Fruit fly (Drosophila melanogaster) whole organism, embryonic: ENCODE measurements around the gene RabX6.

Experiments
- Adf1 ChIP-seq: fragments of 200-800 bp; sonication (Bioruptor generic); IDR thresholded peaks from 2 replicates; pipeline ENCODE4 v1.3.6; 2022; ENCODE audit warnings: missing biosample characterization, missing genetic modification characterization
- Atf6 ChIP-seq: fragments of 200-800 bp; sonication (Bioruptor generic); IDR thresholded peaks from 2 replicates; pipeline ENCODE4 v1.3.6; 2022; ENCODE audit warnings: missing biosample characterization, missing genetic modification characterization
- C15 ChIP-seq: fragments of 200-800 bp; sonication (Bioruptor generic); IDR thresholded peaks from 3 replicates; pipeline ENCODE4 v1.3.6; 2022; ENCODE audit warnings: missing biosample characterization, missing genetic modification characterization
- CG10274 ChIP-seq: fragments of 200-800 bp; sonication (Bioruptor generic); optimal IDR thresholded peaks from 3 replicates; lab custom pipeline; 2017; ENCODE audit warnings: missing biosample characterization, mild to moderate bottlenecking, missing genetic modification characterization
- CG10321 ChIP-seq: fragments of 200-800 bp; sonication (Bioruptor generic); IDR thresholded peaks from 2 replicates; pipeline ENCODE4 v1.3.6; 2022; ENCODE audit warnings: missing biosample characterization, missing genetic modification characterization
- CG10543 ChIP-seq: fragments of 200-800 bp; sonication (Bioruptor generic); optimal IDR thresholded peaks from 3 replicates; lab custom pipeline; 2017; ENCODE audit warnings: missing biosample characterization, mild to moderate bottlenecking, missing genetic modification characterization, moderate library complexity
- CG11085 ChIP-seq: fragments of 200-800 bp; sonication (Bioruptor generic); IDR thresholded peaks from 2 replicates; pipeline ENCODE4 v1.3.6; 2022; ENCODE audit warnings: missing biosample characterization, missing genetic modification characterization
- CG11456 ChIP-seq: fragments of 200-800 bp; sonication (Bioruptor generic); IDR thresholded peaks from 3 replicates; pipeline ENCODE4 v1.3.6; 2022; ENCODE audit warnings: missing biosample characterization, missing genetic modification characterization
- CG11504 ChIP-seq: fragments of 200-800 bp; sonication (Bioruptor generic); optimal IDR thresholded peaks from 3 replicates; lab custom pipeline; 2019; ENCODE audit warnings: missing biosample characterization, mild to moderate bottlenecking, missing genetic modification characterization, moderate library complexity
- CG11723 ChIP-seq: fragments of 200-800 bp; sonication (Bioruptor generic); optimal IDR thresholded peaks from 2 replicates; lab custom pipeline; 2017; ENCODE audit warnings: missing biosample characterization, mild to moderate bottlenecking, missing genetic modification characterization
- CG12071 ChIP-seq: fragments of 200-800 bp; sonication (Bioruptor generic); optimal IDR thresholded peaks from 3 replicates; lab custom pipeline; 2018; ENCODE audit warnings: missing biosample characterization, mild to moderate bottlenecking, missing genetic modification characterization
- CG13624 ChIP-seq: fragments of 200-800 bp; sonication (Bioruptor generic); optimal IDR thresholded peaks from 2 replicates; lab custom pipeline; 2016; ENCODE audit warnings: missing biosample characterization, missing genetic modification characterization
- CG13775 ChIP-seq: fragments of 200-800 bp; sonication (Bioruptor generic); optimal IDR thresholded peaks from 3 replicates; lab custom pipeline; 2017; ENCODE audit warnings: missing biosample characterization, mild to moderate bottlenecking, missing genetic modification characterization
- CG17186 ChIP-seq: fragments of 200-800 bp; sonication (Bioruptor generic); optimal IDR thresholded peaks from 3 replicates; lab custom pipeline; 2017; ENCODE audit warnings: missing biosample characterization, missing genetic modification reagents, missing genetic modification characterization
- CG17612 ChIP-seq: fragments of 200-800 bp; sonication (Bioruptor generic); IDR thresholded peaks from 2 replicates; pipeline ENCODE4 v1.3.6; 2022; ENCODE audit warnings: missing biosample characterization, missing genetic modification characterization
- CG17802 ChIP-seq: fragments of 200-800 bp; sonication (Bioruptor generic); optimal IDR thresholded peaks from 2 replicates; lab custom pipeline; 2018; ENCODE audit warnings: missing biosample characterization, mild to moderate bottlenecking, missing genetic modification characterization, moderate library complexity
- CG17912 ChIP-seq: fragments of 200-800 bp; sonication (Bioruptor generic); optimal IDR thresholded peaks from 2 replicates; lab custom pipeline; 2018; ENCODE audit warnings: missing biosample characterization, mild to moderate bottlenecking, missing genetic modification characterization
- CG18011 ChIP-seq: fragments of 200-800 bp; sonication (Bioruptor generic); optimal IDR thresholded peaks from 2 replicates; lab custom pipeline; 2017; ENCODE audit warnings: missing biosample characterization, missing genetic modification characterization, mild to moderate bottlenecking, moderate library complexity, missing genotype
- CG1832 ChIP-seq: fragments of 200-800 bp; sonication (Bioruptor generic); optimal IDR thresholded peaks from 2 replicates; lab custom pipeline; 2017; ENCODE audit warnings: missing biosample characterization, mild to moderate bottlenecking, missing genetic modification characterization, inconsistent platforms
- CG18764 ChIP-seq: fragments of 200-800 bp; sonication (Bioruptor generic); optimal IDR thresholded peaks from 3 replicates; lab custom pipeline; 2016; ENCODE audit warnings: missing biosample characterization, missing genetic modification characterization
- CG2678 ChIP-seq: fragments of 200-800 bp; sonication (Bioruptor generic); optimal IDR thresholded peaks from 3 replicates; lab custom pipeline; 2019; ENCODE audit warnings: missing biosample characterization, mild to moderate bottlenecking, missing genetic modification characterization, moderate library complexity
- CG31441 ChIP-seq: fragments of 200-800 bp; sonication (Bioruptor generic); IDR thresholded peaks from 2 replicates; pipeline ENCODE4 v1.3.6; 2022; ENCODE audit warnings: missing biosample characterization, missing genetic modification characterization
- CG34224 ChIP-seq: fragments of 200-800 bp; sonication (Bioruptor generic); IDR thresholded peaks from 3 replicates; pipeline ENCODE4 v1.3.6; 2022; ENCODE audit warnings: missing biosample characterization, missing genetic modification characterization; ENCODE audit not compliant: partially characterized antibody
- CG4328 ChIP-seq: fragments of 200-800 bp; sonication (Bioruptor generic); optimal IDR thresholded peaks from 3 replicates; lab custom pipeline; 2017; ENCODE audit warnings: missing biosample characterization, missing genetic modification reagents, missing genetic modification characterization
- CG4707 ChIP-seq: fragments of 200-800 bp; sonication (Bioruptor generic); optimal IDR thresholded peaks from 2 replicates; lab custom pipeline; 2018; ENCODE audit warnings: missing biosample characterization, mild to moderate bottlenecking, missing genetic modification characterization, moderate library complexity
- CG7271 ChIP-seq: fragments of 200-800 bp; sonication (Bioruptor generic); optimal IDR thresholded peaks from 2 replicates; lab custom pipeline; 2018; ENCODE audit warnings: missing biosample characterization, mild to moderate bottlenecking, missing genetic modification characterization, moderate library complexity
- CG7987 ChIP-seq: fragments of 200-800 bp; sonication (Bioruptor generic); optimal IDR thresholded peaks from 2 replicates; lab custom pipeline; 2018; ENCODE audit warnings: missing biosample characterization, mild to moderate bottlenecking, missing genetic modification characterization, moderate library complexity
- CG9727 ChIP-seq: fragments of 200-800 bp; sonication (Bioruptor generic); optimal IDR thresholded peaks from 3 replicates; lab custom pipeline; 2017; ENCODE audit warnings: missing biosample characterization, mild to moderate bottlenecking, missing genetic modification characterization
- Deaf1 ChIP-seq: fragments of 200-800 bp; optimal IDR thresholded peaks from 3 replicates; lab custom pipeline; 2019; ENCODE audit warnings: missing biosample characterization, mild to moderate bottlenecking, missing genetic modification characterization, moderate library complexity
- Gsc ChIP-seq: fragments of 200-800 bp; sonication (Bioruptor generic); IDR thresholded peaks from 2 replicates; pipeline ENCODE4 v1.3.6; 2022; ENCODE audit warnings: missing biosample characterization, missing genetic modification characterization
- Gug ChIP-seq: fragments of 200-800 bp; sonication (Bioruptor generic); IDR thresholded peaks from 4 replicates; pipeline ENCODE4 v1.3.6; 2022; ENCODE audit warnings: missing biosample characterization, missing genetic modification characterization
- MBD-R2 ChIP-seq: fragments of 200-800 bp; sonication (Bioruptor generic); IDR thresholded peaks from 2 replicates; pipeline ENCODE4 v1.3.6; 2022; ENCODE audit warnings: missing biosample characterization, missing genetic modification characterization
- Poxn ChIP-seq: fragments of 200-800 bp; sonication (Bioruptor generic); IDR thresholded peaks from 2 replicates; pipeline ENCODE4 v1.3.6; 2022; ENCODE audit warnings: missing biosample characterization, missing genetic modification characterization
- Spps ChIP-seq: fragments of 200-800 bp; sonication (Bioruptor generic); optimal IDR thresholded peaks from 2 replicates; lab custom pipeline; 2018; ENCODE audit warnings: missing biosample characterization, mild to moderate bottlenecking, missing genetic modification characterization
- Tbp ChIP-seq: fragments of >200 bp; optimal IDR thresholded peaks from 2 replicates; lab custom pipeline; 2018; ENCODE audit warnings: missing biosample characterization, missing genetic modification characterization
- ac ChIP-seq: fragments of 200-800 bp; sonication (Bioruptor generic); optimal IDR thresholded peaks from 3 replicates; lab custom pipeline; 2017; ENCODE audit warnings: missing biosample characterization, mild to moderate bottlenecking, missing genetic modification characterization
- aop ChIP-seq: fragments of 200-800 bp; sonication (Bioruptor generic); IDR thresholded peaks from 2 replicates; pipeline ENCODE4 v1.3.6; 2022; ENCODE audit warnings: missing biosample characterization, missing genetic modification characterization
- ato ChIP-seq: fragments of 200-800 bp; sonication (Bioruptor generic); IDR thresholded peaks from 2 replicates; pipeline ENCODE4 v1.3.6; 2022; ENCODE audit warnings: missing biosample characterization, missing genetic modification characterization; ENCODE audit not compliant: partially characterized antibody
- croc ChIP-seq: fragments of 200-800 bp; sonication (Bioruptor generic); conservative IDR thresholded peaks from 3 replicates; pipeline ENCODE4 v1.3.6; 2022; ENCODE audit warnings: missing biosample characterization, missing genetic modification characterization
- dpn ChIP-seq, 2 experiments: fragments of 200-800 bp; sonication (Bioruptor generic); optimal IDR thresholded peaks; 3 replicates each; lab custom pipeline; 2016; ENCODE audit warnings: missing biosample characterization in 2 of 2, missing genetic modification characterization in 2 of 2
- grn ChIP-seq: fragments of 200-800 bp; sonication (Bioruptor generic); optimal IDR thresholded peaks from 3 replicates; lab custom pipeline; 2017; ENCODE audit warnings: missing biosample characterization, missing genetic modification characterization
- her ChIP-seq: fragments of 200-800 bp; sonication (Bioruptor generic); optimal IDR thresholded peaks from 2 replicates; lab custom pipeline; 2016; ENCODE audit warnings: missing biosample characterization, missing genetic modification characterization
- mld ChIP-seq: fragments of 200-800 bp; sonication (Bioruptor generic); IDR thresholded peaks from 3 replicates; pipeline ENCODE4 v1.3.6; 2022; ENCODE audit warnings: missing biosample characterization, missing genetic modification characterization; ENCODE audit not compliant: partially characterized antibody
- pros ChIP-seq: fragments of 200-800 bp; sonication (Bioruptor generic); optimal IDR thresholded peaks from 3 replicates; lab custom pipeline; 2019; ENCODE audit warnings: missing biosample characterization, mild to moderate bottlenecking, missing genetic modification characterization, moderate library complexity
- pzg ChIP-seq: fragments of 200-800 bp; sonication (Bioruptor generic); optimal IDR thresholded peaks from 3 replicates; lab custom pipeline; 2018; ENCODE audit warnings: missing biosample characterization, mild to moderate bottlenecking, missing genetic modification characterization, moderate library complexity
- slou ChIP-seq: fragments of 200-800 bp; sonication (Bioruptor generic); optimal IDR thresholded peaks from 3 replicates; lab custom pipeline; 2016; ENCODE audit warnings: missing biosample characterization, missing genetic modification characterization
- slp2 ChIP-seq: fragments of 200-800 bp; sonication (Bioruptor generic); optimal IDR thresholded peaks from 2 replicates; lab custom pipeline; 2016; ENCODE audit warnings: missing biosample characterization, missing genetic modification characterization
- sna ChIP-seq: fragments of 200-800 bp; sonication (Bioruptor generic); IDR thresholded peaks from 2 replicates; pipeline ENCODE4 v1.3.6; 2022; ENCODE audit warnings: missing biosample characterization, missing genetic modification characterization; ENCODE audit not compliant: partially characterized antibody
- sob ChIP-seq: fragments of 200-800 bp; sonication (Bioruptor generic); IDR thresholded peaks from 2 replicates; pipeline ENCODE4 v1.3.6; 2022; ENCODE audit warnings: missing biosample characterization, missing genetic modification characterization
- twi ChIP-seq: fragments of 200-800 bp; optimal IDR thresholded peaks from 2 replicates; lab custom pipeline; 2019; ENCODE audit warnings: missing biosample characterization, mild to moderate bottlenecking, missing genetic modification characterization, moderate library complexity

The RabX6 gene

DNA sequence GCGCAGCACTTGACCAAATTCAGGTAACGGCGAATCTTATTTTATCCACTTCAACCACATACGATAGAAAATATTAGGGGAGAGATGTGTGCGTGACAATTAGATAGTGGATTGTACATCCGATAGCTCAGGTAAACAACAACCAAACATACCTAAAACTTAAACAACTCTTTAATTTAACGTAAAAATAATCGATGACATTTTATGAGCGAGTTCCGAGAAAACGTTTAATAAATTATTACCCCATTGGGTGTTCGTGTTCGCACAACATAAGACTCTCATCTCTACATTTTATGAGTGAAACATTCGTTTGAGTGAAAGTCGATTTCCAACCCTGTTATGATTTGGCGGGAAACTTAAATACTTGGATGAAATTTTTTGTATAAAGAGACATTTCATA lies 10.1 kb upstream of the RabX6 start, which contains the start of gene CG17129 (continued):
- TF ChIP-seq pros (GFP tag; lab: Kevin White, UChicago) (peak; percentile 45), CG2678 (tag; lab: Kevin White, UChicago) (peak; percentile 77), CG17912 (GFP tag; lab: Kevin White, UChicago) (peak; percentile 2), CG17802 (tag; lab: Kevin White, UChicago) (peak; percentile 31), Spps (tag; lab: Kevin White, UChicago) (peak; percentile 59), grn (no peak), CG34224 (peak; percentile 97), CG7271 (tag; lab: Kevin White, UChicago) (no peak), croc (GFP tag; lab: Robert Waterston, UW) (peak; percentile 66), Deaf1 (tag; lab: Kevin White, UChicago) (peak; percentile 45), CG4328 (GFP tag; lab: Kevin White, UChicago) (peak; percentile 69), CG4707 (peak; percentile 30), slou (no peak), CG18764 (peak; percentile 61), sna (GFP tag; lab: Robert Waterston, UW) (peak; percentile 100), CG11504 (tag; lab: Kevin White, UChicago) (peak; percentile 82), her (GFP tag; lab: Kevin White, UChicago) (peak; percentile 75), Gug (GFP tag; lab: Robert Waterston, UW) (peak; percentile 85), CG17612 (GFP tag; lab: Robert Waterston, UW) (peak; percentile 40; the same call in 1 of the 2 replicates), CG31441 (GFP tag; lab: Robert Waterston, UW) (peak; percentile 68; the same call in 1 of the 2 replicates), slp2 (GFP tag; lab: Kevin White, UChicago) (peak; percentile 78), mld (GFP tag; lab: Robert Waterston, UW) (peak; percentile 91), C15 (no peak), Tbp (no peak), CG9727 (peak; percentile 71), twi (peak; percentile 55), CG12071 (GFP tag; lab: Kevin White, UChicago) (peak; percentile 39), Gsc (GFP tag; lab: Robert Waterston, UW) (peak; percentile 48; the same call in 1 of the 2 replicates), sob (GFP tag; lab: Robert Waterston, UW) (peak; percentile 88), CG17186 (peak; percentile 66), CG10543 (GFP tag; lab: Kevin White, UChicago) (peak; percentile 35), Atf6 (GFP tag; lab: Robert Waterston, UW) (peak; percentile 67; the same call in 1 of the 2 replicates), CG10321 (GFP tag; lab: Robert Waterston, UW) (no peak), CG18011 (GFP tag; lab: Kevin White, UChicago) (peak; percentile 55), ac (GFP tag; lab: Kevin White, UChicago) (no peak), CG13775 (GFP tag; lab: Kevin White, UChicago) (peak; percentile 78), CG7987 (GFP tag; lab: Kevin White, UChicago) (peak; percentile 13), CG11085 (peak; percentile 54), Poxn (GFP tag; lab: Robert Waterston, UW) (no peak), pzg (GFP tag; lab: Kevin White, UChicago) (peak; percentile 66), ato (peak; percentile 68; the same call in 1 of the 2 replicates), aop (GFP tag; lab: Robert Waterston, UW) (no peak), CG10274 (GFP tag; lab: Kevin White, UChicago) (no peak), MBD-R2 (GFP tag; lab: Robert Waterston, UW) (peak; percentile 78), CG11456 (GFP tag; lab: Robert Waterston, UW) (peak; percentile 74), CG11723 (GFP tag; lab: Kevin White, UChicago) (peak; percentile 57), CG13624 (GFP tag; lab: Kevin White, UChicago) (peak; percentile 85), Adf1 (GFP tag; lab: Robert Waterston, UW) (no peak), dpn (GFP tag; optimal IDR thresholded peaks at IDR 0.05; lab: Kevin White, UChicago) (peak; percentile 85 to 86), CG1832 (no peak)
